Fruit fly (Drosophila melanogaster) whole organism: ENCODE results near the gene CG9986.

ENCODE experiments used
- EcR ChIP-seq, 2 experiments: fragments of >200 bp; optimal IDR thresholded peaks; 2 replicates each; lab custom pipeline; 2017; ENCODE audit warnings: missing biosample characterization in 2 of 2, missing genetic modification characterization in 2 of 2, missing genetic modification reagents in 2 of 2
- psq ChIP-seq: fragments of >200 bp; optimal IDR thresholded peaks from 2 replicates; lab custom pipeline; 2017

- TF ChIP-seq psq (lab: Kevin White, UChicago): no peak
- no peak for TF ChIP-seq EcR (GFP tag; optimal IDR thresholded peaks at IDR 0.05; lab: Kevin White, UChicago)
Measured at dm6 chr3R:28590462-28590861, 15.4 kb upstream of the CG9986 start.
